Worm (Caenorhabditis elegans) whole organism, L1 larva: ENCODE data around the gene rin-1.
A peak's percentile ranks its signal among the peaks of the same experiment; 100 is the strongest.

Source experiments
- ceh-82 ChIP-seq, 3 experiments: fragments of 150-350 bp in 1 of 3; sonication (generic microtip) in 2 of 3; optimal IDR thresholded peaks; 2 replicates each; lab custom pipeline; 2014 to 2017; ENCODE audit warnings: missing biosample characterization in 3 of 3, missing genetic modification characterization in 3 of 3
- dpl-1 ChIP-seq, 3 experiments: fragments of 150-350 bp in 2 of 3; sonication (generic microtip) in 1 of 3; optimal IDR thresholded peaks; 2 replicates each; lab custom pipeline; 2014 to 2017; ENCODE audit warnings: missing biosample characterization in 3 of 3, missing genetic modification characterization in 3 of 3, missing genetic modification reagents in 3 of 3
- elt-3 ChIP-seq, 6 experiments: fragments of 150-350 bp in 1 of 6; sonication (generic microtip); optimal IDR thresholded peaks; 2 replicates each; lab custom pipeline; 2017 to 2018; ENCODE audit warnings: missing biosample characterization in 6 of 6, missing genetic modification characterization in 6 of 6, inconsistent platforms in 1 of 6
- unc-130 ChIP-seq: fragments of 150-350 bp; optimal IDR thresholded peaks from 2 replicates; lab custom pipeline; 2017; ENCODE audit warnings: missing biosample characterization, missing genetic modification characterization, inconsistent platforms
- unc-62 ChIP-seq: fragments of 150-350 bp; optimal IDR thresholded peaks from 2 replicates; lab custom pipeline; 2014; ENCODE audit warnings: missing biosample characterization, missing genetic modification reagents, missing genetic modification characterization

ce11 chrV:14773048-14773447, 42.4 kb downstream of the rin-1 start, which contains the start of gene haf-7:
- TF ChIP-seq ceh-82 (tag; optimal IDR thresholded peaks at IDR 0.05; lab: Kevin White, UChicago), result no peak
- peak in 2 of 6 experiments; percentile 10 to 44 for TF ChIP-seq elt-3 (tag; optimal IDR thresholded peaks at IDR 0.05; lab: Kevin White, UChicago)
- no peak for TF ChIP-seq unc-62
- TF ChIP-seq unc-130, result no peak
- peak in 2 of 3 experiments; percentile 1 to 11 for TF ChIP-seq dpl-1 (GFP tag; optimal IDR thresholded peaks at IDR 0.05; lab: Kevin White, UChicago)
